Fruit fly (Drosophila melanogaster) Kc167 (cell line): ENCODE measurements around the gene CG8379.

ENCODE experiments used
- Myc ChIP-seq: fragments of >200 bp; optimal IDR thresholded peaks from 2 replicates; lab custom pipeline; 2017; ENCODE audit warnings: missing external identifiers
- Sin3A ChIP-seq: fragments of >200 bp; optimal IDR thresholded peaks from 2 replicates; lab custom pipeline; 2018; ENCODE audit warnings: missing external identifiers
- h ChIP-seq: fragments of >200 bp; optimal IDR thresholded peaks from 3 replicates; lab custom pipeline; 2018; ENCODE audit warnings: missing external identifiers
- insv ChIP-seq: fragments of >200 bp; optimal IDR thresholded peaks from 3 replicates; lab custom pipeline; 2018; ENCODE audit warnings: missing external identifiers
- psq ChIP-seq: fragments of >200 bp; optimal IDR thresholded peaks from 2 replicates; lab custom pipeline; 2017; ENCODE audit warnings: missing external identifiers

DNA sequence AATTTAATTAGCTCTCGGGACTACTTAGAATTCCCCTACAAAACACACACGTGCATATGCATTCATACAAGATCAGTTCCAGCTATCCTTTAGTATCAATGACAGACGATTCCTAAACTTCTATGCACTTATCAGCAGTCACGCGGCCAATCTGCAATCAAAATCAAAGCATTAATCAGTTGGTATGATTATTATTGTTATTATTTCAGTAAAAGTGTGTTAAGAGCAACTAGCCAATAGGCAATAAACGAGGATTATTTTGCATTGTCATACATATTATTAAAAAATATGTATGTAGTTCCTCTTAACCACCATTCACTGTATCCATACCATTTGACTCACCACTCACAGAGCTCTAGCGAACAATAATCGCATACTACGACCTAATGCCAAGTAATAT, 1.3 kb upstream of the CG8379 start:
- TF ChIP-seq Sin3A (lab: Kevin White, UChicago) = no peak
- TF ChIP-seq psq (lab: Kevin White, UChicago) = no peak
- no peak for TF ChIP-seq h (lab: Kevin White, UChicago)
- TF ChIP-seq insv = no peak
- TF ChIP-seq Myc (lab: Kevin White, UChicago) = no peak
